Worm (Caenorhabditis elegans): ENCODE results near the gene sra-33.

ce11 chrII:4584313-4584712 is 47.3 kb upstream of the sra-33 start:
- TF ChIP-seq klf-2 (GFP tag; conservative IDR thresholded peaks at IDR 0.05) (no peak), tab-1 (GFP tag; IDR thresholded peaks at IDR 0.05) (no peak), T22C8.4 (GFP tag; IDR thresholded peaks at IDR 0.05) (no peak), flt-1 (GFP tag; IDR thresholded peaks at IDR 0.05) (no peak), cog-1 (tag; optimal IDR thresholded peaks at IDR 0.05) (no peak)

Data from whole organism, midembryonic.